Worm (Caenorhabditis elegans): ENCODE data around the gene shc-2.

The shc-2 gene

DNA sequence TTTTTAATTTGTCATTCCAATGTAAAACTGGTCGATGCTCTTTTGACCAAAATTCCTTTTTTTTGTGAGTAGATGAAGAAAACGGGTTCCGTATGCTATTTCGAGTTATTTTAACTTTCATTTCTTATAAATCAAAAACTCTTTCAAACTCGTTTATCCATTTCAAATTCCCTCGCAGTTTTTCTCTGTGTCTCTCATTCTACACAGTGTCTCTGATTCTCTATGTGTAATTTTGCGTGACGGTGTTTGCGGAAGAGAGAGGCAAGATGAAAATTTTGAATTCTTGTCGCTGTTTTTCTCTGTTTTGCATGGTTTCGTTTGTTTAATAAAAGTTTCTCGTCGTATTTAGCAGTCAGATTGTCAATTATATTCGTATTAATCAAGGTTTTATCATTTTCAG lies 30.2 kb downstream of the shc-2 start, which contains the start of gene citk-2 (continued):
- 0 out of 2 replicates have a peak, but pooled peaks have one; percentile 25 for TF ChIP-seq B0336.3 (GFP tag; IDR thresholded peaks at IDR 0.05)
- TF ChIP-seq lin-54 (GFP tag; optimal IDR thresholded peaks at IDR 0.05): peak; percentile 97
- TF ChIP-seq nfya-2 (GFP tag; IDR thresholded peaks at IDR 0.05): no peak
- TF ChIP-seq F22D6.2 (tag; optimal IDR thresholded peaks at IDR 0.05): no peak
- 0 out of 2 replicates have a peak, but pooled peaks have one; percentile 50 for TF ChIP-seq C06A6.2 (GFP tag; conservative IDR thresholded peaks at IDR 0.05)
- no peak for TF ChIP-seq nhr-80 (tag; optimal IDR thresholded peaks at IDR 0.05)
- TF ChIP-seq him-1 (tag; optimal IDR thresholded peaks at IDR 0.05): no peak
- TF ChIP-seq ceh-40 (GFP tag; IDR thresholded peaks at IDR 0.05): no peak
- TF ChIP-seq lsy-27 (tag; optimal IDR thresholded peaks at IDR 0.05; ENCODE audit: borderline replicate concordance, insufficient read depth): no peak
- TF ChIP-seq egl-44 (GFP tag; IDR thresholded peaks at IDR 0.05): no peak
- TF ChIP-seq attf-3 (GFP tag; conservative IDR thresholded peaks at IDR 0.05): peak; percentile 30; the same call in 1 of the 2 replicates
- peak; percentile 73 for TF ChIP-seq ceh-100 (GFP tag; IDR thresholded peaks at IDR 0.05)
- TF ChIP-seq ekl-4 (GFP tag; IDR thresholded peaks at IDR 0.05): peak; percentile 70; the same call in 1 of the 2 replicates
- TF ChIP-seq pha-4 (tag; optimal IDR thresholded peaks at IDR 0.05): peak; percentile 90
- TF ChIP-seq snpc-1.1 (tag; optimal IDR thresholded peaks at IDR 0.05; ENCODE audit: insufficient read depth): peak; percentile 41
- TF ChIP-seq zim-3 (tag; optimal IDR thresholded peaks at IDR 0.05): no peak
- peak; percentile 53 for TF ChIP-seq ZK185.1 (tag; optimal IDR thresholded peaks at IDR 0.05; ENCODE audit: poor library complexity, severe bottlenecking)

- TF ChIP-seq F57C9.4 (tag; optimal IDR thresholded peaks at IDR 0.05): no peak
- TF ChIP-seq akir-1 (GFP tag; optimal IDR thresholded peaks at IDR 0.05): no peak
- 0 out of 2 replicates have a peak, but pooled peaks have one; percentile 49 for TF ChIP-seq aptf-3 (GFP tag; IDR thresholded peaks at IDR 0.05)
- no peak for TF ChIP-seq F49E8.2 (tag; optimal IDR thresholded peaks at IDR 0.05; ENCODE audit: insufficient read depth)
- TF ChIP-seq zfh-2 (GFP tag; conservative IDR thresholded peaks at IDR 0.05): no peak
Observed at ce11 chrII:5001866-5002265, 32.9 kb downstream of the shc-2 start.

- TF ChIP-seq zfh-2 (GFP tag; conservative IDR thresholded peaks at IDR 0.05): no peak
- no peak for TF ChIP-seq hlh-26 (GFP tag; conservative IDR thresholded peaks at IDR 0.05)
- TF ChIP-seq hrde-1 (tag; optimal IDR thresholded peaks at IDR 0.05; ENCODE audit: borderline replicate concordance): peak; percentile 8
- TF ChIP-seq lsl-1 (GFP tag; optimal IDR thresholded peaks at IDR 0.05): peak; percentile 23
- no peak for TF ChIP-seq nfya-1 (tag; optimal IDR thresholded peaks at IDR 0.05; ENCODE audit: borderline replicate concordance, insufficient read depth)
- TF ChIP-seq attf-6 (GFP tag; IDR thresholded peaks at IDR 0.05): no peak
- no peak for TF ChIP-seq ama-1 (optimal IDR thresholded peaks at IDR 0.05)
- TF ChIP-seq ama-1 (GFP tag; optimal IDR thresholded peaks at IDR 0.05): no peak
- no peak for TF ChIP-seq fkh-3 (tag; optimal IDR thresholded peaks at IDR 0.05)
- peak; percentile 12 for TF ChIP-seq F49E8.2 (tag; optimal IDR thresholded peaks at IDR 0.05; ENCODE audit: insufficient read depth)
- no peak for TF ChIP-seq snpc-1.3 (tag; optimal IDR thresholded peaks at IDR 0.05; ENCODE audit: insufficient read depth)
Observed at ce11 chrII:5003660-5004059, 34.7 kb downstream of the shc-2 start, which contains the start of gene F59A6.10. Gene F59A6.10 (plus strand): TSS chrII:5003960.

ce11 chrII:5004781-5005180 lies 35.8 kb downstream of the shc-2 start, which contains the start of gene F59A6.4:
Gene F59A6.4 (plus strand): TSS chrII:5005081.
- TF ChIP-seq akir-1 (GFP tag; optimal IDR thresholded peaks at IDR 0.05) (no peak), rec-8 (tag; optimal IDR thresholded peaks at IDR 0.05) (no peak), hmg-20 (GFP tag; IDR thresholded peaks at IDR 0.05) (no peak), madf-8 (GFP tag; conservative IDR thresholded peaks at IDR 0.05) (no peak), dpl-1 (GFP tag; optimal IDR thresholded peaks at IDR 0.05) (no peak)
